Worm (Caenorhabditis elegans): Measurements from ENCODE around the gene hst-2.

The hst-2 gene

DNA sequence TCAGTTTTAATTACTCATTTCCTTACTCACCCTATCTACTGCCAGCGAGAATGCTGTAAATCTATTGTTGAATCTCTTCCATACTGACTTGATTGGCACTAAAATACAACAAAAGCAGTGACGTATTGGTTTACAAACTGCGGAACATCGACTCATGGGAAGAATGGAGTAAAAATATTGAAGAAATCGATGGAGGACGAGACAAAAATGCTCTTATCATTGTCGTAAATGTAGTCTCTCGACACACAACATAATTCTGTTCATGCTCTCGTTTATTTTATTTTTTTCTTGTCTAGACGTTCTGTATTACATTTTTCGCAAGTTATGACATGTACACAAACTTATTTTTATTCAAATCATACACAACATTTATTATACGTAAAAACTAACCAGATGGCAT, 3.2 kb downstream of the hst-2 start, which contains the start of gene C34F6.11:
Gene C34F6.11, minus strand, starts transcription at position 160 of the 400 bp plus-strand sequence.
- no peak for TF ChIP-seq hpl-2 (GFP tag; optimal IDR thresholded peaks at IDR 0.05)
- TF ChIP-seq efl-1 (optimal IDR thresholded peaks at IDR 0.05), result no peak
- peak in 1 of 2 experiments; percentile 82 for TF ChIP-seq efl-1 (GFP tag; optimal IDR thresholded peaks at IDR 0.05 in 1 of 2)

- no peak for TF ChIP-seq vab-15 (tag; optimal IDR thresholded peaks at IDR 0.05)
- no peak for TF ChIP-seq aly-2 (tag; optimal IDR thresholded peaks at IDR 0.05)
- TF ChIP-seq tbx-2 (tag; optimal IDR thresholded peaks at IDR 0.05), result no peak
- no peak for TF ChIP-seq Y116A8C.19 (tag; optimal IDR thresholded peaks at IDR 0.05; ENCODE audit: borderline replicate concordance)
- no peak for TF ChIP-seq fkh-10 (GFP tag; optimal IDR thresholded peaks at IDR 0.05)
- no peak for TF ChIP-seq F16B12.6 (tag; optimal IDR thresholded peaks at IDR 0.05)
- TF ChIP-seq pqm-1 (tag; optimal IDR thresholded peaks at IDR 0.05), result no peak
- no peak for TF ChIP-seq mab-9 (GFP tag; IDR thresholded peaks at IDR 0.05)
Observed at ce11 chrX:11201165-11201564, 5.8 kb downstream of the hst-2 start, which contains the start of gene col-179. col-179 (plus strand) TSS chrX:11201465.

- TF ChIP-seq Y116A8C.19 (tag; optimal IDR thresholded peaks at IDR 0.05; ENCODE audit: borderline replicate concordance), result no peak
- TF ChIP-seq lin-35 (GFP tag; optimal IDR thresholded peaks at IDR 0.05), result no peak
- TF ChIP-seq F16B12.6 (tag; optimal IDR thresholded peaks at IDR 0.05), result no peak
Observed at ce11 chrX:11199155-11199554, 7.8 kb downstream of the hst-2 start, which contains the start of gene col-178. col-178 (plus strand) TSS chrX:11199455.

- no peak for TF ChIP-seq skn-1 (tag; optimal IDR thresholded peaks at IDR 0.05)
Observed at ce11 chrX:11196741-11197140, 10.2 kb downstream of the hst-2 start, which contains the start of gene C34F6.1. C34F6.1 (minus strand) TSS chrX:11196841.

DNA sequence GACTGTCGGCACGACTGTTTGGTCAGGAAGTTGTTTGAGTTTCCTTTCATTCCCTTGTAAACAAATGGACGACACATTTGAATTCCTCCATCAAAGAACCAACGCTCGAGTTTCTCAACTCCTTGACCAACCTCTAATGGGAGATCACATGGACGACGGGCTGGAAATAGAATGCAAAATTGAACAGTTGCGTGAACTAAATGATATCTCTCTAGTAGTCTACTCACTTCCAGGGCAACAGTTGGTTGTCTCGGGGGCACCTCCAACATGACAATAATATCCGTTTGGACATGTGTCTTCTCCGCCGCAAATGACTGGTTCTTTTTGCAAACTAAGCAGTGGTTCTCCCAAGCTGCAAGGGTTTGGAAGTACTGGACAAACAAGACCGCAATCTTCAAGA, 13.3 kb downstream of the hst-2 start:
- TF ChIP-seq xbp-1 (tag; optimal IDR thresholded peaks at IDR 0.05) (no peak), swsn-7 (tag; optimal IDR thresholded peaks at IDR 0.05) (no peak), rnt-1 (tag; optimal IDR thresholded peaks at IDR 0.05) (peak; percentile 57), lin-14 (GFP tag; optimal IDR thresholded peaks at IDR 0.05) (peak; percentile 65), mab-9 (GFP tag; IDR thresholded peaks at IDR 0.05) (no peak), lsy-2 (tag; optimal IDR thresholded peaks at IDR 0.05) (no peak), nhr-71 (tag; optimal IDR thresholded peaks at IDR 0.05) (peak; percentile 52), zag-1 (tag; optimal IDR thresholded peaks at IDR 0.05) (no peak), efl-1 (optimal IDR thresholded peaks at IDR 0.05) (no peak), efl-1 (GFP tag; optimal IDR thresholded peaks at IDR 0.05 in 1 of 2) (peak in 1 of 2 experiments; percentile 73), nhr-85 (tag) (no peak), efl-3 (GFP tag; optimal IDR thresholded peaks at IDR 0.05) (no peak), nhr-28 (tag; optimal IDR thresholded peaks at IDR 0.05) (no peak), pqm-1 (tag; optimal IDR thresholded peaks at IDR 0.05) (no peak), ztf-4 (tag; optimal IDR thresholded peaks at IDR 0.05) (no peak), mep-1 (tag; optimal IDR thresholded peaks at IDR 0.05) (no peak), ama-1 (optimal IDR thresholded peaks at IDR 0.05) (no peak), elt-3 (tag; optimal IDR thresholded peaks at IDR 0.05) (no peak), skn-1 (tag; optimal IDR thresholded peaks at IDR 0.05) (no peak), nhr-47 (tag; optimal IDR thresholded peaks at IDR 0.05) (no peak), unc-98 (GFP tag; IDR thresholded peaks at IDR 0.05) (0 out of 2 replicates have a peak, but pooled peaks have one; percentile 25), hlh-17 (GFP tag; optimal IDR thresholded peaks at IDR 0.05; ENCODE audit: borderline replicate concordance) (no peak), nhr-84 (tag; optimal IDR thresholded peaks at IDR 0.05) (no peak), ztf-11 (tag; optimal IDR thresholded peaks at IDR 0.05) (no peak), sup-37 (GFP tag; optimal IDR thresholded peaks at IDR 0.05) (no peak), tbx-2 (tag; optimal IDR thresholded peaks at IDR 0.05) (no peak), lin-15B (tag; optimal IDR thresholded peaks at IDR 0.05) (no peak), C16A3.4 (tag; optimal IDR thresholded peaks at IDR 0.05) (no peak), fkh-8 (tag; optimal IDR thresholded peaks at IDR 0.05) (no peak), grh-1 (GFP tag; IDR thresholded peaks at IDR 0.05) (no peak), nhr-19 (GFP tag; conservative IDR thresholded peaks at IDR 0.05) (no peak; the same call in 1 of the 2 replicates), mdl-1 (tag; optimal IDR thresholded peaks at IDR 0.05) (no peak)
